4 fruit fly cellular contexts compared by ENCODE assay signal in genomic region chr3L:14410146-14410676, dm6.
TF ChIP-seq lines count a peak whose summit lies in the region.

TSS of gene CG3919 (plus strand) at chr3L:14410626.

TF ChIP-seq in whole organism, adult, 20 proteins besides CTCF, POLR2A, EP300 and RAD21 (continued from another document):
- TF ChIP-seq cnc (optimal IDR thresholded peaks at IDR 0.05; lab: Kevin White, UChicago): no peak
- TF ChIP-seq CG33017 (tag; optimal IDR thresholded peaks at IDR 0.05; lab: Kevin White, UChicago): no peak

TF ChIP-seq in whole organism, embryonic, 481 proteins besides CTCF, POLR2A, EP300 and RAD21 (continued from another document and continues in another):
- TF ChIP-seq CG42726 (GFP tag; IDR thresholded peaks at IDR 0.05; lab: Robert Waterston, UW; ENCODE audit: partially characterized antibody) (no peak), CG2712 (tag; optimal IDR thresholded peaks at IDR 0.05; lab: Kevin White, UChicago) (peak; percentile 70), Dek (tag; optimal IDR thresholded peaks at IDR 0.05; lab: Kevin White, UChicago) (peak; percentile 52), CG1792 (GFP tag; optimal IDR thresholded peaks at IDR 0.05; lab: Kevin White, UChicago) (no peak), stwl (tag; optimal IDR thresholded peaks at IDR 0.05; lab: Kevin White, UChicago) (peak; percentile 99), dysf (GFP tag; IDR thresholded peaks at IDR 0.05; lab: Robert Waterston, UW) (no peak; the same call in 2 of the 3 replicates), stc (GFP tag; IDR thresholded peaks at IDR 0.05; lab: Robert Waterston, UW) (no peak; the same call in 1 of the 2 replicates), fru (optimal IDR thresholded peaks at IDR 0.05; lab: Kevin White, UChicago) (no peak), Oaz (GFP tag; IDR thresholded peaks at IDR 0.05; lab: Robert Waterston, UW) (no peak), vvl (GFP tag; IDR thresholded peaks at IDR 0.05; lab: Robert Waterston, UW) (peak; percentile 83), tx (GFP tag; optimal IDR thresholded peaks at IDR 0.05; lab: Kevin White, UChicago) (no peak), z (GFP tag; IDR thresholded peaks at IDR 0.05; lab: Robert Waterston, UW) (peak; percentile 91), lola (GFP tag; optimal IDR thresholded peaks at IDR 0.05; lab: Kevin White, UChicago) (peak in 1 of 3 experiments; percentile 73), Dip2 (GFP tag; IDR thresholded peaks at IDR 0.05; lab: Robert Waterston, UW) (no peak), CG7372 (GFP tag; IDR thresholded peaks at IDR 0.05; lab: Robert Waterston, UW) (no peak), chn (GFP tag; optimal IDR thresholded peaks at IDR 0.05; lab: Kevin White, UChicago) (peak; percentile 44), Tbp (GFP tag; optimal IDR thresholded peaks at IDR 0.05; lab: Kevin White, UChicago) (no peak), amos (GFP tag; IDR thresholded peaks at IDR 0.05; lab: Robert Waterston, UW; ENCODE audit: partially characterized antibody) (no peak; the same call in 1 of the 2 replicates), CG17359 (tag; optimal IDR thresholded peaks at IDR 0.05; lab: Kevin White, UChicago) (peak; percentile 24), fd64A (GFP tag; optimal IDR thresholded peaks at IDR 0.05; lab: Kevin White, UChicago) (no peak), CG5245 (GFP tag; optimal IDR thresholded peaks at IDR 0.05; lab: Kevin White, UChicago) (peak; percentile 24), CG18764 (GFP tag; optimal IDR thresholded peaks at IDR 0.05; lab: Kevin White, UChicago) (no peak), Hmx (GFP tag; optimal IDR thresholded peaks at IDR 0.05; lab: Kevin White, UChicago) (no peak), Dll (GFP tag; IDR thresholded peaks at IDR 0.05; lab: Robert Waterston, UW; ENCODE audit: partially characterized antibody) (no peak), CG17186 (GFP tag; optimal IDR thresholded peaks at IDR 0.05; lab: Kevin White, UChicago) (no peak), CG11247 (GFP tag; IDR thresholded peaks at IDR 0.05; lab: Robert Waterston, UW) (peak; percentile 51), Sry-δ (GFP tag; optimal IDR thresholded peaks at IDR 0.05; lab: Kevin White, UChicago) (peak; percentile 5), CG7839 (tag; optimal IDR thresholded peaks at IDR 0.05; lab: Kevin White, UChicago) (peak; percentile 72), CG8089 (GFP tag; optimal IDR thresholded peaks at IDR 0.05; lab: Kevin White, UChicago) (peak; percentile 44), CG13424 (tag; optimal IDR thresholded peaks at IDR 0.05; lab: Kevin White, UChicago) (peak; percentile 75), HLH4C (GFP tag; IDR thresholded peaks at IDR 0.05; lab: Robert Waterston, UW; ENCODE audit: partially characterized antibody) (no peak), zen (tag; optimal IDR thresholded peaks at IDR 0.05; lab: Kevin White, UChicago) (peak; percentile 80), CG10321 (GFP tag; IDR thresholded peaks at IDR 0.05; lab: Robert Waterston, UW) (no peak), B-H1 (GFP tag; IDR thresholded peaks at IDR 0.05; lab: Robert Waterston, UW) (no peak), ranshi (GFP tag; IDR thresholded peaks at IDR 0.05; lab: Robert Waterston, UW) (peak; percentile 27; the same call in 1 of the 2 replicates), Gug (GFP tag; IDR thresholded peaks at IDR 0.05; lab: Robert Waterston, UW) (peak; percentile 87), eyg (GFP tag; optimal IDR thresholded peaks at IDR 0.05; lab: Kevin White, UChicago) (peak; percentile 90), CG2678 (tag; optimal IDR thresholded peaks at IDR 0.05; lab: Kevin White, UChicago) (peak; percentile 78), slou (GFP tag; optimal IDR thresholded peaks at IDR 0.05; lab: Kevin White, UChicago) (no peak), CG4424 (GFP tag; optimal IDR thresholded peaks at IDR 0.05; lab: Kevin White, UChicago) (peak; percentile 4), CG10979 (tag; optimal IDR thresholded peaks at IDR 0.05; lab: Kevin White, UChicago) (peak; percentile 46), CG3847 (GFP tag; IDR thresholded peaks at IDR 0.05; lab: Robert Waterston, UW) (peak; percentile 54; the same call in 1 of the 2 replicates), CG8765 (GFP tag; IDR thresholded peaks at IDR 0.05; lab: Robert Waterston, UW) (peak; percentile 57; the same call in 1 of the 2 replicates)

TF ChIP-seq in whole organism, prepupa, 60 proteins besides CTCF, POLR2A, EP300 and RAD21 (continued from another document):
- peak; percentile 36 for TF ChIP-seq CG11762 (GFP tag; optimal IDR thresholded peaks at IDR 0.05; lab: Kevin White, UChicago; ENCODE audit: insufficient read depth)
- peak; percentile 68 for TF ChIP-seq CG6808 (GFP tag; optimal IDR thresholded peaks at IDR 0.05; lab: Kevin White, UChicago)
- TF ChIP-seq Eip78C (GFP tag; lab: Kevin White, UChicago): peak; percentile 91
- TF ChIP-seq OdsH (GFP tag; optimal IDR thresholded peaks at IDR 0.05; lab: Kevin White, UChicago): peak; percentile 60
- TF ChIP-seq CG8319 (GFP tag; optimal IDR thresholded peaks at IDR 0.05; lab: Kevin White, UChicago): peak; percentile 55
- peak; percentile 39 for TF ChIP-seq dsx (GFP tag; optimal IDR thresholded peaks at IDR 0.05; lab: Kevin White, UChicago; ENCODE audit: poor library complexity, severe bottlenecking)
- no peak for TF ChIP-seq CG6854 (GFP tag; optimal IDR thresholded peaks at IDR 0.05; lab: Kevin White, UChicago)
- TF ChIP-seq Sox14 (GFP tag; optimal IDR thresholded peaks at IDR 0.05; lab: Kevin White, UChicago): peak; percentile 65
- peak; percentile 79 for TF ChIP-seq eg (GFP tag; IDR thresholded peaks at IDR 0.05; lab: Robert Waterston, UW)
- peak; percentile 70 for TF ChIP-seq CG7368 (GFP tag; optimal IDR thresholded peaks at IDR 0.05; lab: Kevin White, UChicago)
- TF ChIP-seq CG15336 (GFP tag; IDR thresholded peaks at IDR 0.05; lab: Robert Waterston, UW): peak; percentile 69; the same call in 1 of the 2 replicates
- peak; percentile 56 to 67 for TF ChIP-seq salr (GFP tag; optimal IDR thresholded peaks at IDR 0.05; lab: Kevin White, UChicago)
- peak; percentile 58 for TF ChIP-seq topi (GFP tag; optimal IDR thresholded peaks at IDR 0.05; lab: Kevin White, UChicago)
- peak; percentile 75 for TF ChIP-seq CG31627 (GFP tag; optimal IDR thresholded peaks at IDR 0.05; lab: Kevin White, UChicago)
- peak; percentile 45 for TF ChIP-seq CG34406 (GFP tag; optimal IDR thresholded peaks at IDR 0.05; lab: Kevin White, UChicago)
- TF ChIP-seq Blimp-1 (GFP tag; optimal IDR thresholded peaks at IDR 0.05; lab: Kevin White, UChicago): peak; percentile 25
- peak; percentile 84 for TF ChIP-seq CG32006 (GFP tag; optimal IDR thresholded peaks at IDR 0.05; lab: Kevin White, UChicago)
- TF ChIP-seq CG3919 (GFP tag; optimal IDR thresholded peaks at IDR 0.05; lab: Kevin White, UChicago): peak; percentile 94
- TF ChIP-seq CG8632 (GFP tag; optimal IDR thresholded peaks at IDR 0.05; lab: Kevin White, UChicago): peak; percentile 26
- peak; percentile 60 for TF ChIP-seq achi (GFP tag; optimal IDR thresholded peaks at IDR 0.05; lab: Kevin White, UChicago)
- peak; percentile 55 for TF ChIP-seq Ets96B (tag; optimal IDR thresholded peaks at IDR 0.05; lab: Kevin White, UChicago)
- TF ChIP-seq CG11294 (GFP tag; IDR thresholded peaks at IDR 0.05; lab: Robert Waterston, UW): peak; percentile 11
- peak; percentile 85 for TF ChIP-seq svp (GFP tag; lab: Kevin White, UChicago)
- TF ChIP-seq esn (GFP tag; optimal IDR thresholded peaks at IDR 0.05; lab: Kevin White, UChicago): peak; percentile 74
- peak; percentile 21 for TF ChIP-seq CG16779 (tag; optimal IDR thresholded peaks at IDR 0.05; lab: Kevin White, UChicago)
- peak; percentile 65 for TF ChIP-seq CG6792 (GFP tag; optimal IDR thresholded peaks at IDR 0.05; lab: Kevin White, UChicago)
- TF ChIP-seq CG10631 (GFP tag; optimal IDR thresholded peaks at IDR 0.05; lab: Kevin White, UChicago): peak; percentile 61
- TF ChIP-seq pdm3 (GFP tag; optimal IDR thresholded peaks at IDR 0.05; lab: Kevin White, UChicago): peak; percentile 54
- peak; percentile 26 for TF ChIP-seq Sox15 (GFP tag; optimal IDR thresholded peaks at IDR 0.05; lab: Kevin White, UChicago)
- TF ChIP-seq Hr38 (GFP tag; optimal IDR thresholded peaks at IDR 0.05; lab: Kevin White, UChicago): peak; percentile 67
- TF ChIP-seq CG6163 (GFP tag; IDR thresholded peaks at IDR 0.05; lab: Robert Waterston, UW): peak; percentile 80
- peak; percentile 31 for TF ChIP-seq fd59A (GFP tag; optimal IDR thresholded peaks at IDR 0.05; lab: Kevin White, UChicago)
- peak; percentile 27 for TF ChIP-seq CG9139 (GFP tag; optimal IDR thresholded peaks at IDR 0.05; lab: Kevin White, UChicago)
- TF ChIP-seq lz (GFP tag; optimal IDR thresholded peaks at IDR 0.05; lab: Kevin White, UChicago): peak; percentile 79
- peak; percentile 45 for TF ChIP-seq dac (GFP tag; optimal IDR thresholded peaks at IDR 0.05; lab: Kevin White, UChicago)
- TF ChIP-seq CG3032 (tag; optimal IDR thresholded peaks at IDR 0.05; lab: Kevin White, UChicago): peak; percentile 55
- TF ChIP-seq net (GFP tag; optimal IDR thresholded peaks at IDR 0.05; lab: Kevin White, UChicago): peak; percentile 66
- peak; percentile 27 for TF ChIP-seq spab (GFP tag; optimal IDR thresholded peaks at IDR 0.05; lab: Kevin White, UChicago)
- TF ChIP-seq Hr39 (GFP tag; optimal IDR thresholded peaks at IDR 0.05; lab: Kevin White, UChicago): peak; percentile 79
- TF ChIP-seq vri (GFP tag; optimal IDR thresholded peaks at IDR 0.05; lab: Kevin White, UChicago): peak; percentile 66
- TF ChIP-seq Hr4 (GFP tag; optimal IDR thresholded peaks at IDR 0.05; lab: Kevin White, UChicago): peak; percentile 66
- peak; percentile 32 for TF ChIP-seq CG10669 (GFP tag; optimal IDR thresholded peaks at IDR 0.05; lab: Kevin White, UChicago)

TF ChIP-seq in whole organism, wandering third instar larva, 38 proteins besides CTCF, POLR2A, EP300 and RAD21 (continued from another document):
- peak; percentile 27 for TF ChIP-seq Rel (GFP tag; optimal IDR thresholded peaks at IDR 0.05; lab: Kevin White, UChicago)
- peak; percentile 41 for TF ChIP-seq Rel (tag; optimal IDR thresholded peaks at IDR 0.05; lab: Kevin White, UChicago)
- no peak for TF ChIP-seq usp (GFP tag; optimal IDR thresholded peaks at IDR 0.05; lab: Kevin White, UChicago)
- no peak for TF ChIP-seq Hr78 (GFP tag; optimal IDR thresholded peaks at IDR 0.05; lab: Kevin White, UChicago)
- no peak for TF ChIP-seq lola (GFP tag; optimal IDR thresholded peaks at IDR 0.05; lab: Kevin White, UChicago)
- peak; percentile 67 for TF ChIP-seq fru (GFP tag; optimal IDR thresholded peaks at IDR 0.05; lab: Kevin White, UChicago)
- peak; percentile 83 for TF ChIP-seq rgr (GFP tag; optimal IDR thresholded peaks at IDR 0.05; lab: Kevin White, UChicago)
- no peak for TF ChIP-seq Dfd (GFP tag; optimal IDR thresholded peaks at IDR 0.05; lab: Kevin White, UChicago)
- peak; percentile 50 for TF ChIP-seq CG9705 (GFP tag; optimal IDR thresholded peaks at IDR 0.05; lab: Kevin White, UChicago)
- TF ChIP-seq h (GFP tag; optimal IDR thresholded peaks at IDR 0.05; lab: Kevin White, UChicago): peak; percentile 65
- TF ChIP-seq HLH106 (tag; optimal IDR thresholded peaks at IDR 0.05; lab: Kevin White, UChicago): peak; percentile 66
- peak; percentile 48 for TF ChIP-seq Sp1 (GFP tag; optimal IDR thresholded peaks at IDR 0.05; lab: Kevin White, UChicago)
- no peak for TF ChIP-seq dsf (GFP tag; optimal IDR thresholded peaks at IDR 0.05; lab: Kevin White, UChicago; ENCODE audit: borderline replicate concordance)
- no peak for TF ChIP-seq N (GFP tag; optimal IDR thresholded peaks at IDR 0.05; lab: Kevin White, UChicago)
- no peak for TF ChIP-seq pan (optimal IDR thresholded peaks at IDR 0.05; lab: Kevin White, UChicago)
- peak; percentile 89 for TF ChIP-seq Hnf4 (GFP tag; optimal IDR thresholded peaks at IDR 0.05; lab: Kevin White, UChicago)
- peak; percentile 79 for TF ChIP-seq br (GFP tag; optimal IDR thresholded peaks at IDR 0.05; lab: Kevin White, UChicago)
- TF ChIP-seq Dif (GFP tag; optimal IDR thresholded peaks at IDR 0.05; lab: Kevin White, UChicago; ENCODE audit: partially characterized antibody): peak; percentile 70
- TF ChIP-seq psq (GFP tag; optimal IDR thresholded peaks at IDR 0.05; lab: Kevin White, UChicago): peak; percentile 93
